Fruit fly (Drosophila melanogaster): ENCODE results near the gene Dhc1.
A peak's percentile ranks its signal among the peaks of the same experiment; 100 is the strongest.

Gene Dhc1

dm6 chr3R:9626880-9627401, 47.5 kb downstream of the Dhc1 start, which contains the start of the genes CG9427 and CG8319 (continued):
- peak; percentile 92 for TF ChIP-seq CG2116 (GFP tag; optimal IDR thresholded peaks at IDR 0.05)
- peak; percentile 33 for TF ChIP-seq CG7786 (GFP tag; optimal IDR thresholded peaks at IDR 0.05)
- TF ChIP-seq CG10321 (GFP tag; IDR thresholded peaks at IDR 0.05) = no peak
- peak; percentile 73 for TF ChIP-seq CG13775 (GFP tag; optimal IDR thresholded peaks at IDR 0.05)
- TF ChIP-seq CG4360 (GFP tag; IDR thresholded peaks at IDR 0.05) = no peak
- TF ChIP-seq phol (tag; optimal IDR thresholded peaks at IDR 0.05) = peak; percentile 85
- TF ChIP-seq Hey (tag; optimal IDR thresholded peaks at IDR 0.05) = no peak
- TF ChIP-seq NC2α (GFP tag; optimal IDR thresholded peaks at IDR 0.05) = no peak
- no peak for TF ChIP-seq CG17568 (GFP tag; optimal IDR thresholded peaks at IDR 0.05)
- TF ChIP-seq gem (tag; optimal IDR thresholded peaks at IDR 0.05) = peak; percentile 81
- no peak for TF ChIP-seq CG16779 (GFP tag; IDR thresholded peaks at IDR 0.05)
- peak; percentile 30 for TF ChIP-seq CG1602 (GFP tag; optimal IDR thresholded peaks at IDR 0.05)
- peak; percentile 36 for TF ChIP-seq CG31388 (GFP tag; optimal IDR thresholded peaks at IDR 0.05)
- TF ChIP-seq pan (optimal IDR thresholded peaks at IDR 0.05) = no peak
- peak in 1 of 2 experiments; percentile 9 for TF ChIP-seq pan (GFP tag; optimal IDR thresholded peaks at IDR 0.05 in 1 of 2, IDR thresholded peaks at IDR 0.05 in 1 of 2)
- TF ChIP-seq Sin3A (optimal IDR thresholded peaks at IDR 0.05) = peak; percentile 13
- TF ChIP-seq CG4617 (GFP tag; optimal IDR thresholded peaks at IDR 0.05; ENCODE audit: borderline replicate concordance) = peak; percentile 63
- no peak for TF ChIP-seq pb (GFP tag; optimal IDR thresholded peaks at IDR 0.05)
- TF ChIP-seq Sry-δ (GFP tag; optimal IDR thresholded peaks at IDR 0.05) = peak; percentile 90
- peak; percentile 40 for TF ChIP-seq CG10654 (GFP tag; optimal IDR thresholded peaks at IDR 0.05)
- TF ChIP-seq kni (GFP tag; optimal IDR thresholded peaks at IDR 0.05) = peak; percentile 26
- no peak for TF ChIP-seq Oli (tag; optimal IDR thresholded peaks at IDR 0.05)
- peak; percentile 95 for TF ChIP-seq unc-4 (GFP tag; IDR thresholded peaks at IDR 0.05; ENCODE audit: partially characterized antibody)
- peak; percentile 48; the same call in 2 of the 3 replicates for TF ChIP-seq Opbp (GFP tag; IDR thresholded peaks at IDR 0.05; ENCODE audit: partially characterized antibody)
- peak; percentile 56 for TF ChIP-seq ssp (GFP tag; IDR thresholded peaks at IDR 0.05)
- peak in 1 of 3 experiments; percentile 31 for TF ChIP-seq Stat92E (GFP tag; optimal IDR thresholded peaks at IDR 0.05)
- no peak for TF ChIP-seq NK7.1 (GFP tag; optimal IDR thresholded peaks at IDR 0.05)
- TF ChIP-seq CG15011 (GFP tag; optimal IDR thresholded peaks at IDR 0.05) = no peak
- TF ChIP-seq croc (GFP tag; conservative IDR thresholded peaks at IDR 0.05) = no peak
- TF ChIP-seq Ravus (GFP tag; IDR thresholded peaks at IDR 0.05) = no peak
- TF ChIP-seq Vsx1 (GFP tag; optimal IDR thresholded peaks at IDR 0.05) = no peak
- peak; percentile 63 for TF ChIP-seq CG17186 (GFP tag; optimal IDR thresholded peaks at IDR 0.05)
- TF ChIP-seq ewg (GFP tag; optimal IDR thresholded peaks at IDR 0.05) = no peak
- TF ChIP-seq CoRest (tag; optimal IDR thresholded peaks at IDR 0.05) = peak; percentile 76
- TF ChIP-seq Dll (GFP tag; IDR thresholded peaks at IDR 0.05; ENCODE audit: partially characterized antibody) = peak; percentile 96
- peak; percentile 47 for TF ChIP-seq NfI (GFP tag; optimal IDR thresholded peaks at IDR 0.05)
- TF ChIP-seq twi (tag; optimal IDR thresholded peaks at IDR 0.05) = peak; percentile 20
- peak; percentile 79 for TF ChIP-seq CG15514 (GFP tag; optimal IDR thresholded peaks at IDR 0.05)
- TF ChIP-seq Bteb2 (GFP tag; optimal IDR thresholded peaks at IDR 0.05) = peak; percentile 70
- TF ChIP-seq fru (optimal IDR thresholded peaks at IDR 0.05) = no peak
- peak; percentile 75 for TF ChIP-seq Fer1 (GFP tag; optimal IDR thresholded peaks at IDR 0.05)
- TF ChIP-seq CG9876 (GFP tag; optimal IDR thresholded peaks at IDR 0.05) = no peak
- peak; percentile 64 for TF ChIP-seq CG17359 (tag; optimal IDR thresholded peaks at IDR 0.05)
- no peak for TF ChIP-seq ro (GFP tag; IDR thresholded peaks at IDR 0.05)
- TF ChIP-seq otp (GFP tag; IDR thresholded peaks at IDR 0.05) = no peak
- no peak for TF ChIP-seq insv (GFP tag; optimal IDR thresholded peaks at IDR 0.05)
- TF ChIP-seq CG6272 (GFP tag; IDR thresholded peaks at IDR 0.05) = no peak
- TF ChIP-seq Lpt (GFP tag; optimal IDR thresholded peaks at IDR 0.05) = no peak
- no peak for TF ChIP-seq Awh (GFP tag; IDR thresholded peaks at IDR 0.05)
- TF ChIP-seq CG17361 (GFP tag; IDR thresholded peaks at IDR 0.05) = peak; percentile 67; the same call in 2 of the 3 replicates
- TF ChIP-seq CG12299 (tag; optimal IDR thresholded peaks at IDR 0.05) = peak; percentile 77
